Worm (Caenorhabditis elegans) whole organism, mixed stage, embryonic: ENCODE results near the gene F42E11.3.
A peak's percentile ranks its signal among the peaks of the same experiment; 100 is the strongest.

ENCODE experiments used
- blmp-1 ChIP-seq: fragments of 150-350 bp; optimal IDR thresholded peaks from 2 replicates; lab custom pipeline; 2014; ENCODE audit warnings: missing biosample characterization, missing genetic modification characterization
- ceh-83 ChIP-seq: fragments of 200-800 bp; sonication (Bioruptor generic); optimal IDR thresholded peaks from 2 replicates; lab custom pipeline; 2018; ENCODE audit warnings: mild to moderate bottlenecking, missing genetic modification characterization, missing compliant biosample characterization
- ces-1 ChIP-seq: fragments of 150-350 bp; optimal IDR thresholded peaks from 2 replicates; lab custom pipeline; 2014; ENCODE audit warnings: missing biosample characterization, missing genetic modification reagents, missing genetic modification characterization
- drap-1 ChIP-seq: fragments of 200-800 bp; sonication (Bioruptor generic); optimal IDR thresholded peaks from 3 replicates; lab custom pipeline; 2018; ENCODE audit warnings: mild to moderate bottlenecking, missing genetic modification characterization, missing compliant biosample characterization
- hlh-1 ChIP-seq: fragments of 150-350 bp; optimal IDR thresholded peaks from 2 replicates; lab custom pipeline; 2014; ENCODE audit warnings: missing biosample characterization, missing genetic modification reagents, missing genetic modification characterization
- lin-13 ChIP-seq: fragments of 150-350 bp; optimal IDR thresholded peaks from 2 replicates; lab custom pipeline; 2014; ENCODE audit warnings: missing biosample characterization, missing genetic modification characterization
- mep-1 ChIP-seq: fragments of 150-350 bp; optimal IDR thresholded peaks from 2 replicates; lab custom pipeline; 2017; ENCODE audit warnings: missing biosample characterization, missing genetic modification reagents, missing genetic modification characterization, inconsistent platforms
- nhr-12 ChIP-seq: fragments of 150-350 bp; optimal IDR thresholded peaks from 2 replicates; lab custom pipeline; 2014; ENCODE audit warnings: missing biosample characterization, missing genetic modification characterization
- nhr-237 ChIP-seq: fragments of 150-350 bp; optimal IDR thresholded peaks from 2 replicates; lab custom pipeline; 2014; ENCODE audit warnings: missing biosample characterization, missing genetic modification characterization
- nhr-28 ChIP-seq: fragments of 150-350 bp; optimal IDR thresholded peaks from 2 replicates; lab custom pipeline; 2014; ENCODE audit warnings: missing biosample characterization, missing genetic modification characterization
- pha-4 ChIP-seq: fragments of 150-350 bp; optimal IDR thresholded peaks from 2 replicates; lab custom pipeline; 2018; ENCODE audit warnings: missing biosample characterization, missing genetic modification reagents, missing genetic modification characterization
- sptf-1 ChIP-seq: sonication (generic microtip); optimal IDR thresholded peaks from 2 replicates; lab custom pipeline; 2017; ENCODE audit warnings: mild to moderate bottlenecking, missing genetic modification characterization, moderate library complexity, missing compliant biosample characterization
- unc-120 ChIP-seq: sonication (generic microtip); optimal IDR thresholded peaks from 2 replicates; lab custom pipeline; 2017; ENCODE audit warnings: missing genetic modification characterization, missing compliant biosample characterization; ENCODE audit not compliant: poor library complexity, severe bottlenecking
- unc-62 ChIP-seq: fragments of 150-350 bp; optimal IDR thresholded peaks from 2 replicates; lab custom pipeline; 2014; ENCODE audit warnings: missing biosample characterization, missing genetic modification reagents, missing genetic modification characterization

DNA sequence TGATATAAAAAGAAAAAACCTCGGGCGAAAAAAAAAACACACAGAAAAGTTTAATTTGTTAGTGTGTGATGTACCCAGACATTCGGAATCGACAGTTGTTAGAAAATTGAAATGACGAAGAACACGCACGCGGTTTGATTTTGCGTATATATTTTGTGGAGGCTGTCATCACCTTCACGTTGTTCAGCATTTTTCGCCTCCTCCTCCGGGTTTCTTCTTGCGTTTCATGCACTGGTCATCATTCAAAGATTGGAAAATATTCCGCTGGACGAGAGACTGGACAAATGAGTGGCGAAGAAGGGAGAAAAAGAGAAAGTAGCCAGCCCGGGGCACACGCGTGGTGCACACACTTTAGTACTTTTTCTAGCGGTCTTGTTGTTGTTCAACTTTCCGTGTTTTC, 30.5 kb downstream of the F42E11.3 start:
- TF ChIP-seq unc-120 (tag; lab: Kevin White, UChicago) (no peak), pha-4 (no peak), nhr-237 (tag; lab: Kevin White, UChicago) (no peak), unc-62 (GFP tag; lab: Kevin White, UChicago) (peak; percentile 21), nhr-28 (tag; lab: Kevin White, UChicago) (no peak), ceh-83 (GFP tag; lab: Kevin White, UChicago) (no peak), hlh-1 (tag; lab: Kevin White, UChicago) (peak; percentile 61), mep-1 (tag; lab: Kevin White, UChicago) (no peak), ces-1 (GFP tag; lab: Kevin White, UChicago) (no peak), lin-13 (no peak), nhr-12 (tag; lab: Kevin White, UChicago) (no peak), sptf-1 (no peak), blmp-1 (no peak), drap-1 (GFP tag; lab: Kevin White, UChicago) (no peak)
